Fruit fly (Drosophila melanogaster) whole organism, larva: ENCODE measurements around the gene RpS10a.

Experiments
- noc ChIP-seq: fragments of 200-800 bp; sonication (Bioruptor generic); optimal IDR thresholded peaks from 3 replicates; lab custom pipeline; 2019; ENCODE audit warnings: missing biosample characterization, mild to moderate bottlenecking, missing genetic modification characterization, moderate library complexity

Gene RpS10a

dm6 chr3R:27685539-27686012 is 33.0 kb downstream of the RpS10a start, which contains the start of gene CG12880:
CG12880 (plus strand) TSS chr3R:27685962.
- no peak for TF ChIP-seq noc (tag; lab: Kevin White, UChicago)

- no peak for TF ChIP-seq noc (tag; lab: Kevin White, UChicago)
Observed at dm6 chr3R:27688034-27688433, 35.5 kb downstream of the RpS10a start, which contains the start of gene CG31055. CG31055 (minus strand) TSS chr3R:27688134.

dm6 chr3R:27692645-27693307 is 40.2 kb downstream of the RpS10a start:
- TF ChIP-seq noc (tag; lab: Kevin White, UChicago), result no peak

dm6 chr3R:27694018-27694417 is 41.5 kb downstream of the RpS10a start, which contains the start of gene CG43319:
CG43319 (plus strand) TSS chr3R:27694318.
- no peak for TF ChIP-seq noc (tag; lab: Kevin White, UChicago)

dm6 chr3R:27694583-27694982 is 42.0 kb downstream of the RpS10a start, which contains the start of gene Acp98AB:
Acp98AB (plus strand) TSS chr3R:27694883.
- no peak for TF ChIP-seq noc (tag; lab: Kevin White, UChicago)

dm6 chr3R:27695019-27695418 is 42.5 kb downstream of the RpS10a start, which contains the start of gene HSPBAP1:
HSPBAP1 (plus strand) TSS chr3R:27695235.
- TF ChIP-seq noc (tag; lab: Kevin White, UChicago), result no peak

dm6 chr3R:27699540-27700228 is 47.1 kb downstream of the RpS10a start, which contains the start of gene ALiX:
ALiX (minus strand) TSS chr3R:27700110.
- TF ChIP-seq noc (tag; lab: Kevin White, UChicago), result no peak

- TF ChIP-seq noc (tag; lab: Kevin White, UChicago), result no peak
Observed at dm6 chr3R:27700229-27700573, 47.6 kb downstream of the RpS10a start, which contains the start of gene btz. btz (plus strand) TSS chr3R:27700361.
